Fruit fly (Drosophila melanogaster): ENCODE measurements around the gene GV1.

The GV1 gene

DNA sequence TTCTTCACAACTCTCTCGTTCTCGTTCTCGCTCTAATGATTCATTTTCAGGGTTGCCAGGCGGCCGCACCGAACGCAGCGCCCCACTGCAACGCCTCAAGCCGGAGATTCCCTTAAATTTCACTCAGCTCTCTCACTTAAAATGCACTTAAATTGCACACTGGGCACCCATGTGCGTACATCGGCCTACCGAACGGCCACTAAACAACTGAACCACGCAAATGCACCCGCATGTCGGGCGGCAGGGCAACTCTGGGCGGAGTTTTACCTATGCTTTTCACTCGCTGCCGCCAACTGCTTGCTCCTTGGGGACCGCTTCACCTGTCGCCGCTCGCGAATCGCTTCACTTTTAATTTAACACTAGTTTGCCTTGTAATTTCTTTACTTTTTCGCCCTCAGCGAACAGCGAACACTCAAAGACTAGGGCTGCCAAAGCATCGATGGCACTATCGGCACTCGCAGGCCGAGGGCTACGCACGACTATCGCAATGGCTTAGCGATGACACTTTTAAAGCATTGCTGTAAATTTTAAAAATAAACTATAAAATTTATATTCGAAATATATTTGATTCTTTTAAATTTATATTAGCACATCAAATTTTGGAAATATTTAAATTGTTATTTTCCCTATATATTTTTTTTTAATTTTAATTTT, 51.5 kb downstream of the GV1 start, which contains the start of gene Rap1 (continued):
- TF ChIP-seq zfh2 (GFP tag; optimal IDR thresholded peaks at IDR 0.05) (peak; percentile 35), NK7.1 (GFP tag; optimal IDR thresholded peaks at IDR 0.05) (peak; percentile 52), bigmax (GFP tag; optimal IDR thresholded peaks at IDR 0.05) (no peak), org-1 (GFP tag; optimal IDR thresholded peaks at IDR 0.05) (peak; percentile 16), CG18262 (tag; optimal IDR thresholded peaks at IDR 0.05) (peak; percentile 77), Opbp (GFP tag; IDR thresholded peaks at IDR 0.05; ENCODE audit: partially characterized antibody) (peak; percentile 95), CG8290 (GFP tag; optimal IDR thresholded peaks at IDR 0.05) (peak; percentile 85), CG8290 (tag; optimal IDR thresholded peaks at IDR 0.05) (peak in 1 of 2 experiments; percentile 55), ash1 (GFP tag; optimal IDR thresholded peaks at IDR 0.05) (no peak), Jarid2 (GFP tag; optimal IDR thresholded peaks at IDR 0.05) (no peak), Sox100B (GFP tag; optimal IDR thresholded peaks at IDR 0.05) (no peak), CG2678 (tag; optimal IDR thresholded peaks at IDR 0.05) (peak; percentile 74), jigr1 (GFP tag; IDR thresholded peaks at IDR 0.05) (peak; percentile 78; the same call in 2 of the 3 replicates), CG10462 (GFP tag; optimal IDR thresholded peaks at IDR 0.05) (no peak), CG8089 (GFP tag; optimal IDR thresholded peaks at IDR 0.05) (peak; percentile 16), CG7556 (GFP tag; optimal IDR thresholded peaks at IDR 0.05) (peak; percentile 23), CG8281 (tag; optimal IDR thresholded peaks at IDR 0.05) (no peak), CG7839 (tag; optimal IDR thresholded peaks at IDR 0.05) (peak; percentile 49), seq (GFP tag; IDR thresholded peaks at IDR 0.05) (peak; percentile 26; the same call in 1 of the 2 replicates), CG11456 (GFP tag; IDR thresholded peaks at IDR 0.05) (peak; percentile 90), pum (GFP tag; optimal IDR thresholded peaks at IDR 0.05) (peak; percentile 56), trem (tag; optimal IDR thresholded peaks at IDR 0.05) (peak; percentile 53), BEAF-32 (GFP tag; optimal IDR thresholded peaks at IDR 0.05) (peak; percentile 91), NFAT (GFP tag; IDR thresholded peaks at IDR 0.05) (peak; percentile 89), CG14860 (GFP tag; IDR thresholded peaks at IDR 0.05; ENCODE audit: partially characterized antibody) (peak; percentile 87), CG14050 (GFP tag; IDR thresholded peaks at IDR 0.05) (peak; percentile 28; the same call in 2 of the 3 replicates), h (optimal IDR thresholded peaks at IDR 0.05) (no peak), ro (GFP tag; IDR thresholded peaks at IDR 0.05) (no peak), Fer3 (tag; optimal IDR thresholded peaks at IDR 0.05) (peak; percentile 65), ac (GFP tag; optimal IDR thresholded peaks at IDR 0.05) (no peak), Ravus (GFP tag; IDR thresholded peaks at IDR 0.05) (peak; percentile 33), CG8944 (GFP tag; optimal IDR thresholded peaks at IDR 0.05) (peak; percentile 53), Bgb (GFP tag; IDR thresholded peaks at IDR 0.05; ENCODE audit: partially characterized antibody) (peak; percentile 94), MESR4 (GFP tag; optimal IDR thresholded peaks at IDR 0.05) (peak; percentile 72), Med (GFP tag) (peak; percentile 90), CG33557 (GFP tag; optimal IDR thresholded peaks at IDR 0.05) (no peak), CG17328 (GFP tag; IDR thresholded peaks at IDR 0.05) (peak; percentile 54), Atf3 (GFP tag; optimal IDR thresholded peaks at IDR 0.05) (peak; percentile 39), PHDP (tag; optimal IDR thresholded peaks at IDR 0.05) (no peak), ftz-f1 (GFP tag; optimal IDR thresholded peaks at IDR 0.05) (peak; percentile 38), CG17802 (tag; optimal IDR thresholded peaks at IDR 0.05) (no peak), CG12391 (tag; optimal IDR thresholded peaks at IDR 0.05) (peak; percentile 70), ara (GFP tag; IDR thresholded peaks at IDR 0.05) (peak; percentile 54), NC2β (GFP tag; optimal IDR thresholded peaks at IDR 0.05) (peak; percentile 36), danr (GFP tag; IDR thresholded peaks at IDR 0.05) (0 out of 2 replicates have a peak, but pooled peaks have one; percentile 30), inv (GFP tag; IDR thresholded peaks at IDR 0.05; ENCODE audit: partially characterized antibody) (peak; percentile 96), hbn (GFP tag; IDR thresholded peaks at IDR 0.05; ENCODE audit: partially characterized antibody) (peak; percentile 84), CG43689 (GFP tag; IDR thresholded peaks at IDR 0.05) (no peak), Elba2 (GFP tag; optimal IDR thresholded peaks at IDR 0.05) (no peak), Nf-YC (tag; optimal IDR thresholded peaks at IDR 0.05) (peak; percentile 68)
